Fruit fly (Drosophila melanogaster): ENCODE data around the gene skd.

skd gene

DNA sequence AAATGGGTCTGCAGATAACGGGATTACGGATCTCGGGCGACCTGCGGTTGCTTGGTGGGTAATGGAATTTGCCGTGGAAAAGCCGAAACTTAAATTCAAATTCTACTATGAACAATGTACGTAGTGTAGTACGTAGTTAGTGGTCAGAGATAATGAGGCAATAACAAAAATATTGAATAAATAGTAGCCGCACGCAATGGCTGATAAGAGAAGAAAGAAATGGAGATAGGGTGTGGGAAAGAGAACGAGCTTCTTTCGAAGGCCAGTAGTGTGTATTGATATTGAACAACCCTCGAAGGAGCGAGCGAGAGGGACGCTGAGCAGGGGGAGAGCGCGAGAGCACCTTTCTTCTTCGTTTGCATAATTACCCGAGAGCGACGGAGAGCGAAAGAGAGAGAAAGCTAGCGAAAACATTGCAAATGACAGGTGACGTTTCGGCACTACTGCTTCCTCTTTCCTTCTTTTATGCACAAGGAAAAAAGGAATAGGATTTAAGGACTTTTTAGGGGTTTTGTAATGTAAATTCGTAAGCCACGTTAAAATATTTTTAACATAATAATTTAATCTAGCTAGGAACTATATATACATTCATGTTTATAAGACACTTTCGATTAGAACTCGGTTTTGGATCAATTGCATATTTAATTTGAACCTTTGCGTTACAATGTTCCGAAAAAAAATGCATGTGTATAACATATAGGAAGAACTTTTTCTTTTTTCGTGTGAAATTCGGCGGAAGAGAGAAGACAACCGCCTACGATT lies 16.2 kb downstream of the skd start (continued):
- TF ChIP-seq CG3847 (GFP tag; IDR thresholded peaks at IDR 0.05): no peak
- no peak for TF ChIP-seq bigmax (GFP tag; optimal IDR thresholded peaks at IDR 0.05)
- TF ChIP-seq grau (tag; optimal IDR thresholded peaks at IDR 0.05): peak; percentile 57
- TF ChIP-seq gfzf (GFP tag; optimal IDR thresholded peaks at IDR 0.05): no peak
- no peak for TF ChIP-seq hb (GFP tag; IDR thresholded peaks at IDR 0.05; ENCODE audit: partially characterized antibody)
- TF ChIP-seq shn (GFP tag; optimal IDR thresholded peaks at IDR 0.05): no peak
- no peak for TF ChIP-seq CG33557 (GFP tag; optimal IDR thresholded peaks at IDR 0.05)
- TF ChIP-seq br (optimal IDR thresholded peaks at IDR 0.05): no peak
- 0 out of 2 replicates have a peak, but pooled peaks have one; percentile 23 for TF ChIP-seq Drgx (GFP tag; IDR thresholded peaks at IDR 0.05)
- no peak for TF ChIP-seq corto (GFP tag; optimal IDR thresholded peaks at IDR 0.05)
- TF ChIP-seq CG4404 (GFP tag; IDR thresholded peaks at IDR 0.05): no peak
- TF ChIP-seq CG11093 (GFP tag; IDR thresholded peaks at IDR 0.05): no peak
- no peak for TF ChIP-seq fd102C (GFP tag; optimal IDR thresholded peaks at IDR 0.05)
- TF ChIP-seq Antp (GFP tag; optimal IDR thresholded peaks at IDR 0.05): no peak
- no peak for TF ChIP-seq CG13894 (tag; optimal IDR thresholded peaks at IDR 0.05)
- TF ChIP-seq bcd (GFP tag; optimal IDR thresholded peaks at IDR 0.05): peak; percentile 49
- no peak for TF ChIP-seq crc (GFP tag; optimal IDR thresholded peaks at IDR 0.05)
- TF ChIP-seq CG12219 (GFP tag; optimal IDR thresholded peaks at IDR 0.05): no peak
- TF ChIP-seq CG6683 (GFP tag; optimal IDR thresholded peaks at IDR 0.05): no peak
- TF ChIP-seq Ssrp (tag; optimal IDR thresholded peaks at IDR 0.05): peak; percentile 29
- no peak for TF ChIP-seq kah (GFP tag; optimal IDR thresholded peaks at IDR 0.05)
- no peak for TF ChIP-seq knrl (GFP tag; IDR thresholded peaks at IDR 0.05; ENCODE audit: partially characterized antibody)
- TF ChIP-seq Dfd (GFP tag; optimal IDR thresholded peaks at IDR 0.05): no peak
- no peak for TF ChIP-seq h (optimal IDR thresholded peaks at IDR 0.05)
- no peak for TF ChIP-seq Hr39 (optimal IDR thresholded peaks at IDR 0.05)
- TF ChIP-seq CG4730 (GFP tag; IDR thresholded peaks at IDR 0.05): no peak
- peak; percentile 69 for TF ChIP-seq vvl (GFP tag; IDR thresholded peaks at IDR 0.05)
- no peak for TF ChIP-seq CG10565 (GFP tag; optimal IDR thresholded peaks at IDR 0.05)
- TF ChIP-seq CG7963 (GFP tag; IDR thresholded peaks at IDR 0.05; ENCODE audit: partially characterized antibody): no peak
- no peak for TF ChIP-seq CG15073 (GFP tag; optimal IDR thresholded peaks at IDR 0.05)
- TF ChIP-seq nom (GFP tag; optimal IDR thresholded peaks at IDR 0.05): no peak
- no peak for TF ChIP-seq CG13296 (GFP tag; optimal IDR thresholded peaks at IDR 0.05)
- TF ChIP-seq gsb (GFP tag; IDR thresholded peaks at IDR 0.05): peak; percentile 31; the same call in 1 of the 2 replicates
- TF ChIP-seq HmgD (GFP tag; optimal IDR thresholded peaks at IDR 0.05): no peak
- TF ChIP-seq maf-S (GFP tag; optimal IDR thresholded peaks at IDR 0.05): no peak
- TF ChIP-seq CrebB (tag; optimal IDR thresholded peaks at IDR 0.05): no peak
- no peak for TF ChIP-seq CG42726 (GFP tag; IDR thresholded peaks at IDR 0.05; ENCODE audit: partially characterized antibody)
- no peak for TF ChIP-seq CG3726 (GFP tag; IDR thresholded peaks at IDR 0.05)
- TF ChIP-seq CG17612 (GFP tag; IDR thresholded peaks at IDR 0.05): no peak
- TF ChIP-seq CG2120 (GFP tag; optimal IDR thresholded peaks at IDR 0.05): peak; percentile 71
- TF ChIP-seq NC2α (GFP tag; optimal IDR thresholded peaks at IDR 0.05): no peak
- TF ChIP-seq CG11247 (GFP tag; IDR thresholded peaks at IDR 0.05): no peak
- no peak for TF ChIP-seq E2f2 (GFP tag; IDR thresholded peaks at IDR 0.05)
- peak; percentile 73 for TF ChIP-seq CG17385 (GFP tag; optimal IDR thresholded peaks at IDR 0.05)
- TF ChIP-seq NfI (GFP tag; optimal IDR thresholded peaks at IDR 0.05): no peak
- TF ChIP-seq CG18764 (GFP tag; optimal IDR thresholded peaks at IDR 0.05): no peak
- no peak for TF ChIP-seq CG10274 (GFP tag; optimal IDR thresholded peaks at IDR 0.05)
- no peak for TF ChIP-seq Max (GFP tag; optimal IDR thresholded peaks at IDR 0.05)
- TF ChIP-seq org-1 (GFP tag; optimal IDR thresholded peaks at IDR 0.05): no peak
- TF ChIP-seq CG11696 (GFP tag; IDR thresholded peaks at IDR 0.05): no peak
- TF ChIP-seq Nf-YC (tag; optimal IDR thresholded peaks at IDR 0.05): no peak
- no peak for TF ChIP-seq CTCF (GFP tag; optimal IDR thresholded peaks at IDR 0.05)
